Worm (Caenorhabditis elegans) whole organism, L2 larva: ENCODE measurements around the gene F53C11.1.

Experiments
- F13H6.1 ChIP-seq: sonication (generic microtip); optimal IDR thresholded peaks from 2 replicates; lab custom pipeline; 2016; ENCODE audit warnings: missing genetic modification characterization, missing compliant biosample characterization
- R02D3.7 ChIP-seq: fragments of 150-350 bp; optimal IDR thresholded peaks from 2 replicates; lab custom pipeline; 2014; ENCODE audit warnings: missing biosample characterization, missing genetic modification characterization
- Y55F3AM.14 ChIP-seq: fragments of 200-800 bp; sonication (Bioruptor generic); optimal IDR thresholded peaks from 2 replicates; lab custom pipeline; 2018; ENCODE audit warnings: mild to moderate bottlenecking, missing genetic modification characterization, missing compliant biosample characterization
- ZK546.5 ChIP-seq: sonication (generic microtip); optimal IDR thresholded peaks from 2 replicates; lab custom pipeline; 2017; ENCODE audit warnings: missing biosample characterization, missing genetic modification characterization
- alr-1 ChIP-seq: fragments of 150-350 bp; optimal IDR thresholded peaks from 2 replicates; lab custom pipeline; 2014; ENCODE audit warnings: missing biosample characterization, missing genetic modification characterization
- aly-2 ChIP-seq: fragments of 150-350 bp; optimal IDR thresholded peaks from 2 replicates; lab custom pipeline; 2014; ENCODE audit warnings: missing biosample characterization, missing genetic modification characterization
- ama-1 ChIP-seq: fragments of 150-350 bp; optimal IDR thresholded peaks from 2 replicates; lab custom pipeline; 2018; ENCODE audit warnings: inconsistent platforms
- dmd-4 ChIP-seq: sonication (generic microtip); optimal IDR thresholded peaks from 2 replicates; lab custom pipeline; 2017; ENCODE audit warnings: missing biosample characterization, missing genetic modification characterization
- egl-27 ChIP-seq: sonication (generic microtip); optimal IDR thresholded peaks from 3 replicates; lab custom pipeline; 2017; ENCODE audit warnings: missing biosample characterization, missing genetic modification reagents, missing genetic modification characterization
- elt-3 ChIP-seq: sonication (generic microtip); optimal IDR thresholded peaks from 2 replicates; lab custom pipeline; 2017; ENCODE audit warnings: missing biosample characterization, missing genetic modification characterization
- gmeb-1 ChIP-seq: fragments of 150-350 bp; optimal IDR thresholded peaks from 2 replicates; lab custom pipeline; 2014; ENCODE audit warnings: missing biosample characterization, missing genetic modification characterization
- lin-11 ChIP-seq: fragments of 150-350 bp; sonication (generic microtip); optimal IDR thresholded peaks from 2 replicates; lab custom pipeline; 2014; ENCODE audit warnings: missing biosample characterization, missing genetic modification characterization, inconsistent platforms, mixed read lengths
- lin-39 ChIP-seq: fragments of 150-350 bp; optimal IDR thresholded peaks from 2 replicates; lab custom pipeline; 2014; ENCODE audit warnings: missing biosample characterization, missing genetic modification reagents, missing genetic modification characterization
- mab-5 ChIP-seq: fragments of 150-350 bp; optimal IDR thresholded peaks from 2 replicates; lab custom pipeline; 2014; ENCODE audit warnings: missing biosample characterization, missing genetic modification characterization
- mbf-1 ChIP-seq: sonication (generic microtip); optimal IDR thresholded peaks from 2 replicates; lab custom pipeline; 2017; ENCODE audit warnings: missing biosample characterization, missing genetic modification characterization
- mdl-1 ChIP-seq, 2 experiments: fragments of 150-350 bp in 1 of 2; sonication (generic microtip) in 1 of 2; optimal IDR thresholded peaks; 2 replicates each; lab custom pipeline; 2017; ENCODE audit warnings: missing biosample characterization in 2 of 2, missing genetic modification characterization in 2 of 2
- nhr-10 ChIP-seq: sonication (generic microtip); optimal IDR thresholded peaks from 2 replicates; lab custom pipeline; 2017; ENCODE audit warnings: missing biosample characterization, missing genetic modification characterization
- nhr-129 ChIP-seq: fragments of 150-350 bp; optimal IDR thresholded peaks from 2 replicates; lab custom pipeline; 2014; ENCODE audit warnings: missing biosample characterization, missing genetic modification characterization
- nhr-21 ChIP-seq: fragments of 150-350 bp; optimal IDR thresholded peaks from 2 replicates; lab custom pipeline; 2014; ENCODE audit warnings: missing biosample characterization, missing genetic modification characterization
- nhr-23 ChIP-seq: fragments of 150-350 bp; optimal IDR thresholded peaks from 2 replicates; lab custom pipeline; 2014; ENCODE audit warnings: missing biosample characterization, missing genetic modification reagents, missing genetic modification characterization
- nhr-25 ChIP-seq: fragments of 150-350 bp; sonication (generic microtip); optimal IDR thresholded peaks from 3 replicates; lab custom pipeline; 2014; ENCODE audit warnings: missing biosample characterization, missing genetic modification characterization
- peb-1 ChIP-seq: fragments of 150-350 bp; optimal IDR thresholded peaks from 2 replicates; lab custom pipeline; 2014; ENCODE audit warnings: missing biosample characterization, missing genetic modification characterization
- sem-4 ChIP-seq: fragments of 150-350 bp; optimal IDR thresholded peaks from 2 replicates; lab custom pipeline; 2014; ENCODE audit warnings: missing biosample characterization, missing genetic modification reagents, missing genetic modification characterization
- skn-1 ChIP-seq: sonication (generic microtip); optimal IDR thresholded peaks from 2 replicates; lab custom pipeline; 2017; ENCODE audit warnings: missing biosample characterization, missing genetic modification characterization
- sma-3 ChIP-seq: sonication (generic microtip); optimal IDR thresholded peaks from 2 replicates; lab custom pipeline; 2016; ENCODE audit warnings: missing genetic modification reagents, missing genetic modification characterization, missing compliant biosample characterization
- sma-9 ChIP-seq, 2 experiments: fragments of 150-350 bp in 1 of 2; sonication (generic microtip) in 1 of 2; optimal IDR thresholded peaks; 2 replicates each; lab custom pipeline; 2014 to 2016; ENCODE audit warnings: missing genetic modification characterization in 2 of 2, mild to moderate bottlenecking in 1 of 2, missing biosample characterization in 1 of 2, missing compliant biosample characterization in 1 of 2, missing genetic modification reagents in 1 of 2, moderate library complexity in 1 of 2
- unc-55 ChIP-seq: fragments of 150-350 bp; sonication (generic microtip); optimal IDR thresholded peaks from 3 replicates; lab custom pipeline; 2014; ENCODE audit warnings: missing biosample characterization, missing genetic modification reagents, missing genetic modification characterization
- zag-1 ChIP-seq: fragments of 150-350 bp; optimal IDR thresholded peaks from 2 replicates; lab custom pipeline; 2014; ENCODE audit warnings: missing biosample characterization, missing genetic modification characterization
- ztf-1 ChIP-seq: fragments of 200-800 bp; sonication (Bioruptor generic); conservative IDR thresholded peaks from 2 replicates; pipeline ENCODE4 v1.3.6; 2022; ENCODE audit warnings: missing genetic modification characterization, missing compliant biosample characterization
- ztf-11 ChIP-seq: sonication (generic microtip); optimal IDR thresholded peaks from 2 replicates; lab custom pipeline; 2017; ENCODE audit warnings: missing biosample characterization, missing genetic modification characterization
- ztf-4 ChIP-seq: fragments of 150-350 bp; optimal IDR thresholded peaks from 2 replicates; lab custom pipeline; 2014; ENCODE audit warnings: missing biosample characterization, missing genetic modification characterization

The F53C11.1 gene

ce11 chrV:13789362-13789761 is 13.8 kb downstream of the F53C11.1 start (continued):
- TF ChIP-seq nhr-21 (peak; percentile 74), sma-9 (GFP tag; optimal IDR thresholded peaks at IDR 0.05; lab: Kevin White, UChicago) (peak; percentile 88), sma-9 (tag; optimal IDR thresholded peaks at IDR 0.05; lab: Kevin White, UChicago) (no peak), ztf-4 (peak; percentile 88), lin-39 (tag; lab: Kevin White, UChicago) (no peak), mdl-1 (tag; optimal IDR thresholded peaks at IDR 0.05; lab: Kevin White, UChicago) (peak; percentile 71 to 80)

- TF ChIP-seq R02D3.7 (tag; lab: Kevin White, UChicago) (no peak), nhr-10 (tag; lab: Kevin White, UChicago) (no peak), nhr-25 (tag; lab: Kevin White, UChicago) (no peak), elt-3 (tag; lab: Kevin White, UChicago) (no peak), nhr-21 (no peak), alr-1 (tag; lab: Kevin White, UChicago) (no peak), F13H6.1 (tag; lab: Kevin White, UChicago) (no peak), nhr-129 (tag; lab: Kevin White, UChicago) (no peak), ztf-11 (tag; lab: Kevin White, UChicago) (no peak), nhr-23 (tag; lab: Kevin White, UChicago) (no peak), sma-3 (GFP tag; lab: Kevin White, UChicago) (no peak), egl-27 (no peak), ztf-1 (GFP tag; lab: Robert Waterston, UW) (no peak), peb-1 (tag; lab: Kevin White, UChicago) (no peak), zag-1 (tag; lab: Kevin White, UChicago) (no peak), sem-4 (tag; lab: Kevin White, UChicago) (no peak), unc-55 (no peak), lin-11 (tag; lab: Kevin White, UChicago) (no peak), mab-5 (tag; lab: Kevin White, UChicago) (no peak), mbf-1 (tag; lab: Kevin White, UChicago) (no peak)
- TF ChIP-seq, all 48 proteins: peak for 0
Measured at ce11 chrV:13790117-13790516, 14.5 kb downstream of the F53C11.1 start.

- peak; percentile 7 for TF ChIP-seq sma-3 (GFP tag; lab: Kevin White, UChicago)
- TF ChIP-seq unc-55: peak; percentile 50
- peak; percentile 44 for TF ChIP-seq nhr-129 (tag; lab: Kevin White, UChicago)
- peak; percentile 12 for TF ChIP-seq ama-1 (lab: Kevin White, UChicago)
- peak; percentile 18 for TF ChIP-seq sem-4 (tag; lab: Kevin White, UChicago)
- no peak for TF ChIP-seq ZK546.5 (tag; lab: Kevin White, UChicago)
- peak; percentile 50 for TF ChIP-seq nhr-21
- TF ChIP-seq mab-5 (tag; lab: Kevin White, UChicago): peak; percentile 57
- TF ChIP-seq nhr-25 (tag; lab: Kevin White, UChicago): peak; percentile 88
- no peak for TF ChIP-seq gmeb-1 (tag; lab: Kevin White, UChicago)
- TF ChIP-seq lin-11 (tag; lab: Kevin White, UChicago): no peak
- TF ChIP-seq, all 48 proteins: peak for 8
Measured at ce11 chrV:13790557-13790956, 15.0 kb downstream of the F53C11.1 start.

ce11 chrV:13794046-13794445 is 18.4 kb downstream of the F53C11.1 start:
- TF ChIP-seq nhr-10 (tag; lab: Kevin White, UChicago) (no peak), nhr-21 (no peak)

- TF ChIP-seq skn-1 (tag; lab: Kevin White, UChicago) (no peak), sma-9 (GFP tag; optimal IDR thresholded peaks at IDR 0.05; lab: Kevin White, UChicago) (no peak), sma-9 (tag; optimal IDR thresholded peaks at IDR 0.05; lab: Kevin White, UChicago) (no peak), Y55F3AM.14 (GFP tag; lab: Kevin White, UChicago) (no peak), aly-2 (tag; lab: Kevin White, UChicago) (no peak), F13H6.1 (tag; lab: Kevin White, UChicago) (no peak), egl-27 (no peak), elt-3 (tag; lab: Kevin White, UChicago) (no peak), dmd-4 (tag; lab: Kevin White, UChicago) (no peak), mbf-1 (tag; lab: Kevin White, UChicago) (no peak), zag-1 (tag; lab: Kevin White, UChicago) (no peak), nhr-21 (no peak), ztf-4 (no peak), ztf-1 (GFP tag; lab: Robert Waterston, UW) (no peak), ZK546.5 (tag; lab: Kevin White, UChicago) (no peak)
- TF ChIP-seq, all 48 proteins: peak for 0
Measured at ce11 chrV:13796246-13796776, 20.7 kb downstream of the F53C11.1 start, which contains the start of gene twk-32. Gene twk-32 (plus strand): TSS chrV:13796641.
